Worm (Caenorhabditis elegans) whole organism, young adult: ENCODE results near the gene C06B3.7.

Experiments
- B0336.3 ChIP-seq: fragments of 200-800 bp; sonication (Bioruptor generic); IDR thresholded peaks from 2 replicates; pipeline ENCODE4 v1.3.6; 2022; ENCODE audit warnings: missing genetic modification characterization, missing compliant biosample characterization
- C06A6.2 ChIP-seq: fragments of 200-800 bp; sonication (Bioruptor generic); conservative IDR thresholded peaks from 2 replicates; pipeline ENCODE4 v1.3.6; 2022; ENCODE audit warnings: missing genetic modification characterization, missing compliant biosample characterization
- C17E4.6 ChIP-seq: fragments of 200-800 bp; sonication (Bioruptor generic); IDR thresholded peaks from 2 replicates; pipeline ENCODE4 v1.3.6; 2022; ENCODE audit warnings: missing genetic modification reagents, missing genetic modification characterization, missing compliant biosample characterization
- F10E7.11 ChIP-seq: sonication (generic microtip); optimal IDR thresholded peaks from 2 replicates; lab custom pipeline; 2017; ENCODE audit warnings: mild to moderate bottlenecking, missing genetic modification characterization, moderate library complexity, missing compliant biosample characterization
- F33H1.4 ChIP-seq: fragments of 200-800 bp; sonication (Bioruptor generic); IDR thresholded peaks from 2 replicates; pipeline ENCODE4 v1.3.6; 2022; ENCODE audit warnings: missing genetic modification reagents, missing genetic modification characterization, missing compliant biosample characterization
- F49E8.2 ChIP-seq: sonication (generic microtip); optimal IDR thresholded peaks from 3 replicates; lab custom pipeline; 2017; ENCODE audit warnings: missing genetic modification characterization, mild to moderate bottlenecking, missing compliant biosample characterization, antibody characterized with exemption, moderate library complexity; ENCODE audit not compliant: insufficient read depth
- F57C9.4 ChIP-seq: sonication (generic microtip); optimal IDR thresholded peaks from 2 replicates; lab custom pipeline; 2017; ENCODE audit warnings: mild to moderate bottlenecking, missing genetic modification characterization, missing compliant biosample characterization
- K12H6.12 ChIP-seq: fragments of 200-800 bp; sonication (Bioruptor generic); optimal IDR thresholded peaks from 2 replicates; lab custom pipeline; 2018; ENCODE audit warnings: mild to moderate bottlenecking, missing genetic modification characterization, missing compliant biosample characterization
- T07F8.4 ChIP-seq: sonication (generic microtip); optimal IDR thresholded peaks from 2 replicates; lab custom pipeline; 2016; ENCODE audit warnings: mild to moderate bottlenecking, missing genetic modification characterization, moderate library complexity, missing compliant biosample characterization
- T26A5.8 ChIP-seq: sonication (generic microtip); optimal IDR thresholded peaks from 2 replicates; lab custom pipeline; 2016; ENCODE audit warnings: missing genetic modification characterization, missing compliant biosample characterization
- Y67H2A.10 ChIP-seq: fragments of 200-800 bp; sonication (Bioruptor generic); conservative IDR thresholded peaks from 2 replicates; pipeline ENCODE4 v1.3.6; 2022; ENCODE audit warnings: missing genetic modification reagents, missing genetic modification characterization, missing compliant biosample characterization
- akir-1 ChIP-seq: fragments of 200-800 bp; sonication (Bioruptor generic); optimal IDR thresholded peaks from 2 replicates; lab custom pipeline; 2018; ENCODE audit warnings: mild to moderate bottlenecking, missing genetic modification characterization, moderate library complexity, missing compliant biosample characterization
- bed-1 ChIP-seq: fragments of 200-800 bp; sonication (Bioruptor generic); IDR thresholded peaks from 2 replicates; pipeline ENCODE4 v1.3.6; 2022; ENCODE audit warnings: missing genetic modification reagents, missing genetic modification characterization, missing compliant biosample characterization
- cebp-1 ChIP-seq, 2 experiments: fragments of 200-800 bp in 1 of 2; sonication (Bioruptor generic) in 1 of 2; sonication (generic microtip) in 1 of 2; IDR thresholded peaks in 1 of 2; optimal IDR thresholded peaks in 1 of 2; 2 replicates each; pipeline versions ENCODE4 v1.3.6 to Lab custom; 2017 to 2022; ENCODE audit warnings: missing compliant biosample characterization in 2 of 2, missing genetic modification characterization in 2 of 2, mild to moderate bottlenecking in 1 of 2, missing genetic modification reagents in 1 of 2, moderate library complexity in 1 of 2
- cebp-2 ChIP-seq: fragments of 200-800 bp; sonication (Bioruptor generic); IDR thresholded peaks from 2 replicates; pipeline ENCODE4 v1.3.6; 2022; ENCODE audit warnings: missing genetic modification characterization, missing compliant biosample characterization
- ceh-40 ChIP-seq: fragments of 200-800 bp; sonication (Bioruptor generic); IDR thresholded peaks from 2 replicates; pipeline ENCODE4 v1.3.6; 2022; ENCODE audit warnings: missing genetic modification characterization, missing compliant biosample characterization
- ceh-79 ChIP-seq: sonication (generic microtip); optimal IDR thresholded peaks from 2 replicates; lab custom pipeline; 2017; ENCODE audit warnings: mild to moderate bottlenecking, missing genetic modification characterization, missing compliant biosample characterization
- chd-7 ChIP-seq: sonication (generic microtip); optimal IDR thresholded peaks from 2 replicates; lab custom pipeline; 2016; ENCODE audit warnings: mild to moderate bottlenecking, missing genetic modification characterization, moderate library complexity, missing compliant biosample characterization
- die-1 ChIP-seq: sonication (generic microtip); optimal IDR thresholded peaks from 2 replicates; lab custom pipeline; 2016; ENCODE audit warnings: missing genotype, mild to moderate bottlenecking, missing genetic modification characterization, missing compliant biosample characterization
- dox-1 ChIP-seq: fragments of 200-800 bp; sonication (Bioruptor generic); IDR thresholded peaks from 2 replicates; pipeline ENCODE4 v1.3.6; 2022; ENCODE audit warnings: missing genetic modification reagents, missing genetic modification characterization, missing compliant biosample characterization
- egl-44 ChIP-seq: fragments of 200-800 bp; sonication (Bioruptor generic); IDR thresholded peaks from 2 replicates; pipeline ENCODE4 v1.3.6; 2022; ENCODE audit warnings: missing genetic modification reagents, missing genetic modification characterization, missing compliant biosample characterization
- ets-4 ChIP-seq: fragments of 200-800 bp; sonication (Bioruptor generic); optimal IDR thresholded peaks from 2 replicates; lab custom pipeline; 2018; ENCODE audit warnings: mild to moderate bottlenecking, missing genetic modification characterization, missing compliant biosample characterization
- gei-17 ChIP-seq: fragments of 200-800 bp; sonication (Bioruptor generic); optimal IDR thresholded peaks from 2 replicates; lab custom pipeline; 2018; ENCODE audit warnings: mild to moderate bottlenecking, missing genetic modification characterization, missing compliant biosample characterization
- him-1 ChIP-seq: sonication (generic microtip); optimal IDR thresholded peaks from 2 replicates; lab custom pipeline; 2016; ENCODE audit warnings: missing genotype, missing genetic modification reagents, missing genetic modification characterization, missing compliant biosample characterization
- hlh-12 ChIP-seq: sonication (generic microtip); optimal IDR thresholded peaks from 2 replicates; lab custom pipeline; 2016; ENCODE audit warnings: missing genetic modification characterization, missing compliant biosample characterization
- hmg-1.2 ChIP-seq: fragments of 200-800 bp; sonication (Bioruptor generic); IDR thresholded peaks from 2 replicates; pipeline ENCODE4 v1.3.6; 2022; ENCODE audit warnings: missing genetic modification reagents, missing genetic modification characterization, missing compliant biosample characterization
- lag-1 ChIP-seq: fragments of 200-800 bp; sonication (Bioruptor generic); IDR thresholded peaks from 2 replicates; pipeline ENCODE4 v1.3.6; 2022; ENCODE audit warnings: missing genetic modification reagents, missing genetic modification characterization, missing compliant biosample characterization
- lsl-1 ChIP-seq: fragments of 200-800 bp; sonication (Bioruptor generic); optimal IDR thresholded peaks from 2 replicates; lab custom pipeline; 2018; ENCODE audit warnings: mild to moderate bottlenecking, missing genetic modification characterization, moderate library complexity, missing compliant biosample characterization
- madf-10 ChIP-seq: sonication (generic microtip); optimal IDR thresholded peaks from 2 replicates; lab custom pipeline; 2016; ENCODE audit warnings: mild to moderate bottlenecking, missing genetic modification characterization, missing compliant biosample characterization
- mcd-1 ChIP-seq: fragments of 200-800 bp; sonication (Bioruptor generic); IDR thresholded peaks from 2 replicates; pipeline ENCODE4 v1.3.6; 2022; ENCODE audit warnings: missing genetic modification reagents, missing genetic modification characterization, missing compliant biosample characterization
- mel-28 ChIP-seq: sonication (generic microtip); optimal IDR thresholded peaks from 2 replicates; lab custom pipeline; 2016; ENCODE audit warnings: borderline replicate concordance, mild to moderate bottlenecking, missing genetic modification characterization, missing compliant biosample characterization
- mxl-1 ChIP-seq: sonication (generic microtip); optimal IDR thresholded peaks from 2 replicates; lab custom pipeline; 2016; ENCODE audit warnings: missing genetic modification characterization, missing compliant biosample characterization
- nfya-1 ChIP-seq: sonication (generic microtip); optimal IDR thresholded peaks from 2 replicates; lab custom pipeline; 2017; ENCODE audit warnings: antibody characterized with exemption, missing compliant biosample characterization, missing genetic modification characterization, borderline replicate concordance; ENCODE audit not compliant: insufficient read depth
- nfya-2 ChIP-seq: fragments of 200-800 bp; sonication (Bioruptor generic); IDR thresholded peaks from 2 replicates; pipeline ENCODE4 v1.3.6; 2022; ENCODE audit warnings: missing genetic modification reagents, missing genetic modification characterization, missing compliant biosample characterization
- nhr-90 ChIP-seq: sonication (generic microtip); optimal IDR thresholded peaks from 2 replicates; lab custom pipeline; 2016; ENCODE audit warnings: missing genotype, mild to moderate bottlenecking, missing genetic modification characterization, missing compliant biosample characterization
- pbrm-1 ChIP-seq: fragments of 200-800 bp; sonication (Bioruptor generic); IDR thresholded peaks from 2 replicates; pipeline ENCODE4 v1.3.6; 2022; ENCODE audit warnings: missing genetic modification reagents, missing genetic modification characterization, missing compliant biosample characterization
- sdz-38 ChIP-seq: sonication (generic microtip); optimal IDR thresholded peaks from 2 replicates; lab custom pipeline; 2016; ENCODE audit warnings: missing genotype, missing genetic modification characterization, missing compliant biosample characterization
- sea-2 ChIP-seq: fragments of 200-800 bp; sonication (Bioruptor generic); IDR thresholded peaks from 2 replicates; pipeline ENCODE4 v1.3.6; 2022; ENCODE audit warnings: missing genetic modification characterization, missing compliant biosample characterization
- snpc-1.1 ChIP-seq: sonication (generic microtip); optimal IDR thresholded peaks from 2 replicates; lab custom pipeline; 2017; ENCODE audit warnings: missing genetic modification characterization, mild to moderate bottlenecking, missing compliant biosample characterization, antibody characterized with exemption, moderate library complexity, missing genotype, missing genetic modification reagents; ENCODE audit not compliant: insufficient read depth
- snpc-1.3 ChIP-seq: sonication (generic microtip); optimal IDR thresholded peaks from 2 replicates; lab custom pipeline; 2017; ENCODE audit warnings: missing genetic modification characterization, mild to moderate bottlenecking, missing compliant biosample characterization, antibody characterized with exemption, moderate library complexity, missing genotype, missing genetic modification reagents; ENCODE audit not compliant: insufficient read depth
- snpc-3.4 ChIP-seq: sonication (generic microtip); optimal IDR thresholded peaks from 2 replicates; lab custom pipeline; 2017; ENCODE audit warnings: missing genetic modification characterization, mild to moderate bottlenecking, missing compliant biosample characterization, antibody characterized with exemption, moderate library complexity, missing genotype, missing genetic modification reagents
- tbp1 ChIP-seq: fragments of 200-800 bp; sonication (Bioruptor generic); optimal IDR thresholded peaks from 2 replicates; lab custom pipeline; 2018; ENCODE audit warnings: mild to moderate bottlenecking, missing genetic modification characterization, missing compliant biosample characterization
- unc-130 ChIP-seq: sonication (generic microtip); optimal IDR thresholded peaks from 2 replicates; lab custom pipeline; 2016; ENCODE audit warnings: missing genetic modification reagents, missing genetic modification characterization, missing compliant biosample characterization
- zfh-2 ChIP-seq: fragments of 200-800 bp; sonication (Bioruptor generic); conservative IDR thresholded peaks from 2 replicates; pipeline ENCODE4 v1.3.6; 2022; ENCODE audit warnings: missing genetic modification reagents, missing genetic modification characterization, missing compliant biosample characterization
- ztf-26 ChIP-seq: sonication (generic microtip); optimal IDR thresholded peaks from 2 replicates; lab custom pipeline; 2017; ENCODE audit warnings: missing genetic modification characterization, missing compliant biosample characterization
- ztf-3 ChIP-seq: fragments of 200-800 bp; sonication (Bioruptor generic); optimal IDR thresholded peaks from 2 replicates; lab custom pipeline; 2018; ENCODE audit warnings: mild to moderate bottlenecking, missing genetic modification characterization, missing compliant biosample characterization
- ztf-6 ChIP-seq: fragments of 200-800 bp; sonication (Bioruptor generic); IDR thresholded peaks from 2 replicates; pipeline ENCODE4 v1.3.6; 2022; ENCODE audit warnings: missing genetic modification reagents, missing genetic modification characterization, missing compliant biosample characterization

Gene C06B3.7

DNA sequence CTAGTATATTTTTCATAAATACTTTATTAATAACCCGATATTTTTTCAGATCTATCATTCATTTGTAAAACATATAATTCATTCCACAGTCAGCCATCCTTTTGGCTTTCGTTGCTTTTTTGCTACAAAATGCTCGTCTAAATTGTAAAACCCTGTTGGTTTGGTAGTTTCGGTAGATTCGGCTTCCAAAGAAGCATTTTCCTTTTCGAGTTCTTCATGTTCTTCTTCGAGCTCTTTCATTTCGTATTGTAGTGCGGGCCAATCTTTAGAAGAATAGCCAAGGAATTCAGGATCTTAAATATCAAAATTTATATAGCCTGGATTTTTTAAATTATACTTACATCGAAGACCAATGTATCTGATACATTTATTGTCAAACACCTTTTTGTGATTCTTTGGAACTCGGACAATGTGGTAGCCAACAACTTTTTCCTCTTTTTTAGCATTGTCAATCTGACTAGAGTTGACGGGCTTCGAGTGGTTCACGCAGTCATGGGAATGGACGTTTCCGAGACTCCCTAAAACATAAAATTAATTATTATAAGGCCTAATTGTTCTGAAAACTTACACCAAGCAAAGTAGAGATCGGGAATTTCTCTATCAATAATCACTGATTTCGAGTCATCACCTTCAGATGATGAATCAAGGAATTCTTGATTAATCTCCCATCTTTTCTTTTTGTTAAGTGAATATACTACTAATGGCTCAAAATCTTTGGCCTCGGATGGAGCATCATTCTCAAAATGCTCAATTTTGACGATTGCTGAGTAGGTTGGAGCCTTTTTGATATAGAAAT is 1.2 kb upstream of the C06B3.7 start (continued):
- no peak for TF ChIP-seq Y67H2A.10 (GFP tag; lab: Robert Waterston, UW)
- TF ChIP-seq mcd-1 (GFP tag; lab: Robert Waterston, UW) = no peak
- no peak for TF ChIP-seq F33H1.4 (GFP tag; lab: Robert Waterston, UW)
- no peak for TF ChIP-seq nhr-90 (tag; lab: Kevin White, UChicago)
- TF ChIP-seq ets-4 (GFP tag; lab: Kevin White, UChicago) = no peak
- TF ChIP-seq zfh-2 = no peak
- no peak for TF ChIP-seq K12H6.12 (tag; lab: Kevin White, UChicago)
- TF ChIP-seq sdz-38 (tag; lab: Kevin White, UChicago) = no peak
- TF ChIP-seq T26A5.8 = no peak
- TF ChIP-seq him-1 (tag; lab: Kevin White, UChicago) = no peak
- no peak for TF ChIP-seq hmg-1.2
- no peak for TF ChIP-seq unc-130 (GFP tag; lab: Kevin White, UChicago)
- TF ChIP-seq snpc-3.4 (tag; lab: Kevin White, UChicago) = no peak
- no peak for TF ChIP-seq sea-2 (GFP tag; lab: Robert Waterston, UW)
- TF ChIP-seq F10E7.11 (tag; lab: Kevin White, UChicago) = no peak
- TF ChIP-seq cebp-1 (GFP tag; IDR thresholded peaks at IDR 0.05; lab: Robert Waterston, UW) = no peak
- TF ChIP-seq cebp-1 (tag; optimal IDR thresholded peaks at IDR 0.05; lab: Kevin White, UChicago) = peak; percentile 29
- TF ChIP-seq hlh-12 (tag; lab: Kevin White, UChicago) = no peak
- TF ChIP-seq bed-1 (GFP tag; lab: Robert Waterston, UW) = no peak
- no peak for TF ChIP-seq die-1 (tag; lab: Kevin White, UChicago)
- no peak for TF ChIP-seq lsl-1
- no peak for TF ChIP-seq C17E4.6 (GFP tag; lab: Robert Waterston, UW)
- TF ChIP-seq madf-10 = no peak
- no peak for TF ChIP-seq egl-44 (GFP tag; lab: Robert Waterston, UW)
- peak; percentile 41 for TF ChIP-seq ztf-3 (GFP tag; lab: Kevin White, UChicago)
- no peak for TF ChIP-seq ceh-40 (GFP tag; lab: Robert Waterston, UW)
- no peak; the same call in 1 of the 2 replicates for TF ChIP-seq pbrm-1 (GFP tag; lab: Robert Waterston, UW)
- no peak for TF ChIP-seq mel-28 (tag; lab: Kevin White, UChicago)
- no peak for TF ChIP-seq T07F8.4 (tag; lab: Kevin White, UChicago)
- no peak for TF ChIP-seq ztf-26 (tag; lab: Kevin White, UChicago)
- TF ChIP-seq snpc-1.3 (tag; lab: Kevin White, UChicago) = no peak
- TF ChIP-seq cebp-2 (GFP tag; lab: Robert Waterston, UW) = no peak
- no peak for TF ChIP-seq ceh-79
- TF ChIP-seq tbp1 (GFP tag; lab: Kevin White, UChicago) = no peak
- TF ChIP-seq chd-7 (tag; lab: Kevin White, UChicago) = peak; percentile 38
- TF ChIP-seq ztf-6 = no peak
- no peak for TF ChIP-seq snpc-1.1
- no peak for TF ChIP-seq nfya-2 (GFP tag; lab: Robert Waterston, UW)
- TF ChIP-seq mxl-1 (tag; lab: Kevin White, UChicago) = no peak
- TF ChIP-seq lag-1 (GFP tag; lab: Robert Waterston, UW) = no peak
- no peak for TF ChIP-seq F57C9.4 (tag; lab: Kevin White, UChicago)
- TF ChIP-seq C06A6.2 (GFP tag; lab: Robert Waterston, UW) = no peak
- TF ChIP-seq nfya-1 (tag; lab: Kevin White, UChicago) = no peak
- TF ChIP-seq B0336.3 = peak; percentile 15
- TF ChIP-seq akir-1 = no peak
- no peak for TF ChIP-seq gei-17 (GFP tag; lab: Kevin White, UChicago)
- TF ChIP-seq F49E8.2 (tag; lab: Kevin White, UChicago) = no peak
- TF ChIP-seq dox-1 (GFP tag; lab: Robert Waterston, UW) = peak; percentile 57
